Worm (Caenorhabditis elegans): ENCODE data around the gene fbxb-57.

fbxb-57 gene

DNA sequence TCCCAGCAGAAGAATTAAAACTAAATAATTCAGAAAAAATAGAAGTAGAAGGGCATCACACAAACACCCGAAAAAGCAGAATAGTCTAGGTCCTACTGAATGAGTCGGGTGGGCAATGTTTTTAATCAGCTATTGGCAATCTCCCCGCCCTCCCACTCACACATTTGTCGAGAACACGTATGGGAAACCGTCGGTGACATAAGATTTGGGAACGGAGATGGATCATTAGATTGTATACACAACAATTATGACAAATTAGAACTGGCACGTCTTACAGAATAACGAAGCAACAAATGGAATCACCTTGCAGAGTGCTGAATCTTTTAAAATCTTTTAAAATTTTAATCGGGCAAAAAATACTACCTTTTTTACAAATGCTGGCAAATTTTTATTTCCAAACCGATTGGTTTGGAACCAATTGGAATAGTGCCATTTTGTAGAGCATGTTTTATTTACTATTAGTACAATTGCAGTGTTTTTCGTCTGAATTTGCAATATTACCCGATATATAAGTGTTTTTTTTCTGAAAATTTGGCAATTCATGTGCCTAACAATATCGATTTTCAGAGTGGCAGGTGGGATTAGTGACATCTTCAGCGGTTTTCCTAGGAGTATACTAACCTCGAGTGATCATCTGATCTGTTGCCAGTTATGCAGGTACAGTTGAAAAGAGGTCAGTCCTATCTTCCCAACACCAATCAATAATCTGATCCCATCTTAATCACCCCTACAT is at the start of gene fbxb-57, which contains the start of gene F55C9.3:
TSS of gene fbxb-57 (plus strand) at position 683 of the 733 bp plus-strand sequence.
TSS of gene F55C9.3 (minus strand) at position 101 of the 733 bp plus-strand sequence.
- no peak for TF ChIP-seq snpc-4 (tag; optimal IDR thresholded peaks at IDR 0.05)
- TF ChIP-seq nhr-85 (tag) = no peak
- TF ChIP-seq Y116A8C.19 (tag; optimal IDR thresholded peaks at IDR 0.05; ENCODE audit: borderline replicate concordance) = no peak
- TF ChIP-seq lin-15B (tag; optimal IDR thresholded peaks at IDR 0.05) = no peak
- TF ChIP-seq egl-13 (tag; optimal IDR thresholded peaks at IDR 0.05) = no peak
- no peak for TF ChIP-seq xbp-1 (tag; optimal IDR thresholded peaks at IDR 0.05)
- no peak for TF ChIP-seq unc-62 (GFP tag; optimal IDR thresholded peaks at IDR 0.05)
- TF ChIP-seq lin-35 (GFP tag; optimal IDR thresholded peaks at IDR 0.05) = no peak

DNA sequence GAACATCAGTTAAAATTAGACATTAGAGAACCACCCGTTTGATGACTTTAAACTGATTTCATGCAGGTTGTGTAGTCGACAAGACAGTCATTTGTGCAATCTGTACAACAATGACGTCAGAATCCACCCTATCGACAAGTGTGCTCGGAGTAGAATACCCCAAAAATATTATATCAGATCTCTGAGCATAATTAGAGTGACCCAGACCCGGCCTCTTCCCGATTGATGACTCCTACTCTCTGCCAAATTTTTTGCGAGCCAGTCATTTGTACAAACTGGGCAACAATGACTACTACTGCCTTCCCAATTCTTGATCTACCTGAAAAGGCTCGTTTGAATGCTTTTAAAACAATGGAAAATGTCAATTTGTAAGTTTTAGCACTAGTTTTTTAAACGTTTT is 48.4 kb upstream of the fbxb-57 start, which contains the start of the genes fbxb-115 and fbxb-1:
TSS of gene fbxb-115 (minus strand) at position 101 of the 400 bp plus-strand sequence.
TSS of gene fbxb-1 (plus strand) at position 226 of the 400 bp plus-strand sequence.
- TF ChIP-seq sup-37 (GFP tag; optimal IDR thresholded peaks at IDR 0.05) (no peak), ceh-63 (GFP tag; optimal IDR thresholded peaks at IDR 0.05) (no peak), nhr-76 (tag; optimal IDR thresholded peaks at IDR 0.05) (no peak), nhr-237 (tag; optimal IDR thresholded peaks at IDR 0.05) (no peak), unc-130 (tag; optimal IDR thresholded peaks at IDR 0.05) (no peak), lir-3 (tag; optimal IDR thresholded peaks at IDR 0.05; ENCODE audit: poor library complexity) (no peak)

- TF ChIP-seq zag-1 (tag; optimal IDR thresholded peaks at IDR 0.05) (no peak), mdl-1 (tag; optimal IDR thresholded peaks at IDR 0.05) (no peak), sup-37 (GFP tag; optimal IDR thresholded peaks at IDR 0.05) (no peak), grh-1 (GFP tag; IDR thresholded peaks at IDR 0.05) (no peak), irx-1 (tag; optimal IDR thresholded peaks at IDR 0.05) (no peak), unc-86 (tag; optimal IDR thresholded peaks at IDR 0.05) (no peak), ceh-88 (GFP tag; IDR thresholded peaks at IDR 0.05) (no peak), ceh-63 (GFP tag; optimal IDR thresholded peaks at IDR 0.05) (no peak), C04F5.9 (tag; optimal IDR thresholded peaks at IDR 0.05) (no peak), lin-35 (GFP tag; optimal IDR thresholded peaks at IDR 0.05) (no peak), unc-130 (tag; optimal IDR thresholded peaks at IDR 0.05) (no peak), ztf-4 (tag; optimal IDR thresholded peaks at IDR 0.05) (no peak), fkh-4 (tag; optimal IDR thresholded peaks at IDR 0.05; ENCODE audit: borderline replicate concordance) (no peak), lsy-2 (tag; optimal IDR thresholded peaks at IDR 0.05) (no peak), nhr-77 (tag; optimal IDR thresholded peaks at IDR 0.05) (no peak), sox-4 (tag; optimal IDR thresholded peaks at IDR 0.05) (no peak)
Observed at ce11 chrV:19250983-19251382, 37.6 kb upstream of the fbxb-57 start, which contains the start of gene str-81. Gene str-81, minus strand, starts transcription at chrV:19251083.

ce11 chrV:19251844-19252243 is 36.7 kb upstream of the fbxb-57 start, which contains the start of gene F21D9.11:
Gene F21D9.11, plus strand, starts transcription at chrV:19252144.
- no peak for TF ChIP-seq zip-4 (GFP tag; optimal IDR thresholded peaks at IDR 0.05)
- no peak for TF ChIP-seq fkh-10 (GFP tag; optimal IDR thresholded peaks at IDR 0.05)
- TF ChIP-seq ceh-90 (tag; optimal IDR thresholded peaks at IDR 0.05) = no peak
- TF ChIP-seq unc-62 (GFP tag; optimal IDR thresholded peaks at IDR 0.05) = no peak
- TF ChIP-seq sox-4 (tag; optimal IDR thresholded peaks at IDR 0.05) = no peak
- TF ChIP-seq mdl-1 (tag; optimal IDR thresholded peaks at IDR 0.05) = no peak
- no peak for TF ChIP-seq efl-1 (optimal IDR thresholded peaks at IDR 0.05)
- no peak for TF ChIP-seq efl-1 (GFP tag; optimal IDR thresholded peaks at IDR 0.05 in 1 of 2)
- TF ChIP-seq egl-13 (tag; optimal IDR thresholded peaks at IDR 0.05) = no peak
- TF ChIP-seq ceh-63 (GFP tag; optimal IDR thresholded peaks at IDR 0.05) = no peak

DNA sequence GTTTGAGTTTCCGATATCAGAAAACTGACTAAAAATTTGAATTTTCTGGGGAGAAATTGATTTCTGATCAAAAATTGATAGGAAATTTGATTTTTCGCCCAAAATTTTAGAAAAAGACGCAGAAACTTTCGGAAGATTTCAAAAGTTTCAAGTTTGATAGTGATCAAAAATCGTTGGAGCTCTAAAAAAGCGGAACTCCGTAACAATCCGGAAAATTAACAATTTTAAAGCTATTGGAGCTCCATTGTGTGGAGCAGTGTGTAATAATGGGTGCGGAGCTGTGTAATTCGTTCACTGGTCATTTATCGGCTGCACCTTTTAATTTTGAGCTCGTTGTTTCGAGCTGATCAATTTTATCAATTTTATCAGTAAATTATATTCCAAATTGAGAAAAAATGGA is 35.0 kb upstream of the fbxb-57 start, which contains the start of gene F21D9.4:
TSS of gene F21D9.4 (plus strand) at position 301 of the 400 bp plus-strand sequence.
- TF ChIP-seq mef-2 (tag; optimal IDR thresholded peaks at IDR 0.05) = no peak
- no peak for TF ChIP-seq unc-130 (tag; optimal IDR thresholded peaks at IDR 0.05)
- TF ChIP-seq C04F5.9 (tag; optimal IDR thresholded peaks at IDR 0.05) = no peak
- TF ChIP-seq vab-15 (tag; optimal IDR thresholded peaks at IDR 0.05) = no peak
- no peak for TF ChIP-seq blmp-1 (tag; optimal IDR thresholded peaks at IDR 0.05)
- TF ChIP-seq lin-35 (GFP tag; optimal IDR thresholded peaks at IDR 0.05) = no peak
- TF ChIP-seq tlp-1 (tag; optimal IDR thresholded peaks at IDR 0.05) = no peak
- no peak for TF ChIP-seq ztf-11 (tag; optimal IDR thresholded peaks at IDR 0.05)
- no peak for TF ChIP-seq irx-1 (tag; optimal IDR thresholded peaks at IDR 0.05)
- TF ChIP-seq lir-3 (tag; optimal IDR thresholded peaks at IDR 0.05; ENCODE audit: poor library complexity) = no peak
- TF ChIP-seq dpl-1 (GFP tag; optimal IDR thresholded peaks at IDR 0.05) = no peak
- TF ChIP-seq unc-86 (tag; optimal IDR thresholded peaks at IDR 0.05) = no peak
